Worm (Caenorhabditis elegans) whole organism, young adult: ENCODE measurements around the gene ZK682.7.

Experiments
- B0019.2 ChIP-seq: fragments of 200-800 bp; sonication (Bioruptor generic); conservative IDR thresholded peaks from 2 replicates; pipeline ENCODE4 v1.3.6; 2022; ENCODE audit warnings: missing genetic modification reagents, missing genetic modification characterization, missing compliant biosample characterization
- C17E4.6 ChIP-seq: fragments of 200-800 bp; sonication (Bioruptor generic); IDR thresholded peaks from 2 replicates; pipeline ENCODE4 v1.3.6; 2022; ENCODE audit warnings: missing genetic modification reagents, missing genetic modification characterization, missing compliant biosample characterization
- D2030.7 ChIP-seq: fragments of 200-800 bp; sonication (Bioruptor generic); IDR thresholded peaks from 2 replicates; pipeline ENCODE4 v1.3.6; 2022; ENCODE audit warnings: missing genetic modification reagents, missing genetic modification characterization, missing compliant biosample characterization
- F33H1.4 ChIP-seq: fragments of 200-800 bp; sonication (Bioruptor generic); IDR thresholded peaks from 2 replicates; pipeline ENCODE4 v1.3.6; 2022; ENCODE audit warnings: missing genetic modification reagents, missing genetic modification characterization, missing compliant biosample characterization
- F37B4.10 ChIP-seq: fragments of 200-800 bp; sonication (Bioruptor generic); IDR thresholded peaks from 2 replicates; pipeline ENCODE4 v1.3.6; 2022; ENCODE audit warnings: missing genetic modification characterization, missing compliant biosample characterization
- F39B2.1 ChIP-seq: fragments of 200-800 bp; sonication (Bioruptor generic); IDR thresholded peaks from 2 replicates; pipeline ENCODE4 v1.3.6; 2022; ENCODE audit warnings: missing genetic modification reagents, missing genetic modification characterization, missing compliant biosample characterization
- F52B5.7 ChIP-seq: sonication (generic microtip); optimal IDR thresholded peaks from 2 replicates; lab custom pipeline; 2016; ENCODE audit warnings: mild to moderate bottlenecking, missing genetic modification characterization, missing compliant biosample characterization
- F57A8.1 ChIP-seq: fragments of 200-800 bp; sonication (Bioruptor generic); optimal IDR thresholded peaks from 2 replicates; lab custom pipeline; 2018; ENCODE audit warnings: mild to moderate bottlenecking, missing genetic modification characterization, moderate library complexity, missing compliant biosample characterization
- Y53F4B.3 ChIP-seq: fragments of 200-800 bp; sonication (Bioruptor generic); IDR thresholded peaks from 2 replicates; pipeline ENCODE4 v1.3.6; 2022; ENCODE audit warnings: missing genetic modification reagents, missing genetic modification characterization, missing compliant biosample characterization
- Y79H2A.3 ChIP-seq: fragments of 200-800 bp; sonication (Bioruptor generic); conservative IDR thresholded peaks from 2 replicates; pipeline ENCODE4 v1.3.6; 2022; ENCODE audit warnings: missing genetic modification reagents, missing genetic modification characterization, missing compliant biosample characterization
- ZK185.1 ChIP-seq: sonication (generic microtip); optimal IDR thresholded peaks from 2 replicates; lab custom pipeline; 2016; ENCODE audit warnings: mild to moderate bottlenecking, missing genetic modification characterization, missing compliant biosample characterization; ENCODE audit not compliant: poor library complexity, severe bottlenecking
- atf-7 ChIP-seq: sonication (generic microtip); optimal IDR thresholded peaks from 2 replicates; lab custom pipeline; 2017; ENCODE audit warnings: mild to moderate bottlenecking, missing genetic modification characterization, missing compliant biosample characterization
- athp-1 ChIP-seq: sonication (generic microtip); optimal IDR thresholded peaks from 2 replicates; lab custom pipeline; 2017; ENCODE audit warnings: mild to moderate bottlenecking, missing genetic modification characterization, missing compliant biosample characterization
- attf-6 ChIP-seq: fragments of 200-800 bp; sonication (Bioruptor generic); IDR thresholded peaks from 2 replicates; pipeline ENCODE4 v1.3.6; 2022; ENCODE audit warnings: missing genetic modification reagents, missing genetic modification characterization, missing compliant biosample characterization
- ccch-3 ChIP-seq: fragments of 200-800 bp; sonication (Bioruptor generic); optimal IDR thresholded peaks from 2 replicates; lab custom pipeline; 2018; ENCODE audit warnings: mild to moderate bottlenecking, missing genetic modification characterization, missing compliant biosample characterization
- cebp-1 ChIP-seq, 2 experiments: fragments of 200-800 bp in 1 of 2; sonication (Bioruptor generic) in 1 of 2; sonication (generic microtip) in 1 of 2; IDR thresholded peaks in 1 of 2; optimal IDR thresholded peaks in 1 of 2; 2 replicates each; pipeline versions ENCODE4 v1.3.6 to Lab custom; 2017 to 2022; ENCODE audit warnings: missing compliant biosample characterization in 2 of 2, missing genetic modification characterization in 2 of 2, mild to moderate bottlenecking in 1 of 2, missing genetic modification reagents in 1 of 2, moderate library complexity in 1 of 2
- cebp-2 ChIP-seq: fragments of 200-800 bp; sonication (Bioruptor generic); IDR thresholded peaks from 2 replicates; pipeline ENCODE4 v1.3.6; 2022; ENCODE audit warnings: missing genetic modification characterization, missing compliant biosample characterization
- ceh-100 ChIP-seq: fragments of 200-800 bp; sonication (Bioruptor generic); IDR thresholded peaks from 2 replicates; pipeline ENCODE4 v1.3.6; 2022; ENCODE audit warnings: missing genetic modification reagents, missing genetic modification characterization, missing compliant biosample characterization
- ceh-27 ChIP-seq: fragments of 200-800 bp; sonication (Bioruptor generic); optimal IDR thresholded peaks from 2 replicates; lab custom pipeline; 2018; ENCODE audit warnings: mild to moderate bottlenecking, missing genetic modification characterization, moderate library complexity, missing compliant biosample characterization
- ceh-58 ChIP-seq: fragments of 200-800 bp; sonication (Bioruptor generic); IDR thresholded peaks from 2 replicates; pipeline ENCODE4 v1.3.6; 2022; ENCODE audit warnings: missing genetic modification characterization, missing compliant biosample characterization
- ceh-79 ChIP-seq: sonication (generic microtip); optimal IDR thresholded peaks from 2 replicates; lab custom pipeline; 2017; ENCODE audit warnings: mild to moderate bottlenecking, missing genetic modification characterization, missing compliant biosample characterization
- dpl-1 ChIP-seq: fragments of 150-350 bp; optimal IDR thresholded peaks from 2 replicates; lab custom pipeline; 2014; ENCODE audit warnings: missing biosample characterization, missing genetic modification reagents, missing genetic modification characterization
- egrh-3 ChIP-seq: fragments of 200-800 bp; sonication (Bioruptor generic); IDR thresholded peaks from 2 replicates; pipeline ENCODE4 v1.3.6; 2022; ENCODE audit warnings: missing genetic modification reagents, missing genetic modification characterization, missing compliant biosample characterization
- ekl-4 ChIP-seq: fragments of 200-800 bp; sonication (Bioruptor generic); IDR thresholded peaks from 2 replicates; pipeline ENCODE4 v1.3.6; 2022; ENCODE audit warnings: missing genetic modification reagents, missing genetic modification characterization, missing compliant biosample characterization
- hmg-1.2 ChIP-seq: fragments of 200-800 bp; sonication (Bioruptor generic); IDR thresholded peaks from 2 replicates; pipeline ENCODE4 v1.3.6; 2022; ENCODE audit warnings: missing genetic modification reagents, missing genetic modification characterization, missing compliant biosample characterization
- let-526 ChIP-seq: fragments of 200-800 bp; sonication (Bioruptor generic); IDR thresholded peaks from 2 replicates; pipeline ENCODE4 v1.3.6; 2022; ENCODE audit warnings: missing genetic modification reagents, missing genetic modification characterization, missing compliant biosample characterization
- lin-35 ChIP-seq, 3 experiments: fragments of 150-350 bp in 2 of 3; sonication (generic microtip) in 1 of 3; optimal IDR thresholded peaks; 2 replicates each; lab custom pipeline; 2014 to 2018; ENCODE audit warnings: missing biosample characterization in 3 of 3, missing genetic modification characterization in 3 of 3, missing genetic modification reagents in 3 of 3
- lir-1 ChIP-seq: fragments of 200-800 bp; sonication (Bioruptor generic); conservative IDR thresholded peaks from 2 replicates; pipeline ENCODE4 v1.3.6; 2022; ENCODE audit warnings: missing genetic modification reagents, missing genetic modification characterization, missing compliant biosample characterization
- madf-3 ChIP-seq: fragments of 200-800 bp; sonication (Bioruptor generic); IDR thresholded peaks from 2 replicates; pipeline ENCODE4 v1.3.6; 2022; ENCODE audit warnings: missing genetic modification reagents, missing genetic modification characterization, missing compliant biosample characterization
- madf-8 ChIP-seq: fragments of 200-800 bp; sonication (Bioruptor generic); conservative IDR thresholded peaks from 2 replicates; pipeline ENCODE4 v1.3.6; 2022; ENCODE audit warnings: missing genetic modification reagents, missing genetic modification characterization, missing compliant biosample characterization
- mxl-1 ChIP-seq: sonication (generic microtip); optimal IDR thresholded peaks from 2 replicates; lab custom pipeline; 2016; ENCODE audit warnings: missing genetic modification characterization, missing compliant biosample characterization
- nfya-2 ChIP-seq: fragments of 200-800 bp; sonication (Bioruptor generic); IDR thresholded peaks from 2 replicates; pipeline ENCODE4 v1.3.6; 2022; ENCODE audit warnings: missing genetic modification reagents, missing genetic modification characterization, missing compliant biosample characterization
- nhr-120 ChIP-seq: fragments of 200-800 bp; sonication (Bioruptor generic); IDR thresholded peaks from 2 replicates; pipeline ENCODE4 v1.3.6; 2022; ENCODE audit warnings: missing genetic modification characterization, missing compliant biosample characterization
- nhr-27 ChIP-seq: fragments of 200-800 bp; sonication (Bioruptor generic); optimal IDR thresholded peaks from 2 replicates; lab custom pipeline; 2018; ENCODE audit warnings: mild to moderate bottlenecking, missing genetic modification characterization, moderate library complexity, missing compliant biosample characterization
- nhr-90 ChIP-seq: sonication (generic microtip); optimal IDR thresholded peaks from 2 replicates; lab custom pipeline; 2016; ENCODE audit warnings: missing genotype, mild to moderate bottlenecking, missing genetic modification characterization, missing compliant biosample characterization
- pbrm-1 ChIP-seq: fragments of 200-800 bp; sonication (Bioruptor generic); IDR thresholded peaks from 2 replicates; pipeline ENCODE4 v1.3.6; 2022; ENCODE audit warnings: missing genetic modification reagents, missing genetic modification characterization, missing compliant biosample characterization
- rpc-1 ChIP-seq, 2 experiments: fragments of 150-350 bp in 1 of 2; sonication (generic microtip) in 1 of 2; optimal IDR thresholded peaks; 2 replicates each; lab custom pipeline; 2014 to 2018; ENCODE audit warnings: missing biosample characterization in 1 of 2, missing genetic modification characterization in 1 of 2, missing genetic modification reagents in 1 of 2, missing genotype in 1 of 2
- snpc-1.3 ChIP-seq: sonication (generic microtip); optimal IDR thresholded peaks from 2 replicates; lab custom pipeline; 2017; ENCODE audit warnings: missing genetic modification characterization, mild to moderate bottlenecking, missing compliant biosample characterization, antibody characterized with exemption, moderate library complexity, missing genotype, missing genetic modification reagents; ENCODE audit not compliant: insufficient read depth
- snpc-3.4 ChIP-seq: sonication (generic microtip); optimal IDR thresholded peaks from 2 replicates; lab custom pipeline; 2017; ENCODE audit warnings: missing genetic modification characterization, mild to moderate bottlenecking, missing compliant biosample characterization, antibody characterized with exemption, moderate library complexity, missing genotype, missing genetic modification reagents
- snpc-4 ChIP-seq, 5 experiments: fragments of 150-350 bp in 1 of 5; sonication (generic microtip) in 4 of 5; optimal IDR thresholded peaks; 2 replicates each; lab custom pipeline; 2014 to 2018; ENCODE audit warnings: missing genetic modification characterization in 5 of 5, missing biosample characterization in 3 of 5, antibody characterized with exemption in 2 of 5, mild to moderate bottlenecking in 2 of 5, missing compliant biosample characterization in 2 of 5, missing genotype in 2 of 5, moderate library complexity in 2 of 5, missing genetic modification reagents in 1 of 5
- sptf-2 ChIP-seq: fragments of 200-800 bp; sonication (Bioruptor generic); optimal IDR thresholded peaks from 2 replicates; lab custom pipeline; 2018; ENCODE audit warnings: mild to moderate bottlenecking, missing genetic modification characterization, missing compliant biosample characterization
- tbp1 ChIP-seq: fragments of 200-800 bp; sonication (Bioruptor generic); optimal IDR thresholded peaks from 2 replicates; lab custom pipeline; 2018; ENCODE audit warnings: mild to moderate bottlenecking, missing genetic modification characterization, missing compliant biosample characterization
- tlf-1 ChIP-seq: fragments of 200-800 bp; sonication (Bioruptor generic); optimal IDR thresholded peaks from 2 replicates; lab custom pipeline; 2018; ENCODE audit warnings: mild to moderate bottlenecking, missing genetic modification characterization, missing compliant biosample characterization
- unc-62 ChIP-seq: fragments of 150-350 bp; optimal IDR thresholded peaks from 2 replicates; lab custom pipeline; 2014; ENCODE audit warnings: missing biosample characterization, missing genetic modification reagents, missing genetic modification characterization
- xnd-1 ChIP-seq: sonication (generic microtip); optimal IDR thresholded peaks from 2 replicates; lab custom pipeline; 2016; ENCODE audit warnings: missing genotype, missing genetic modification reagents, missing genetic modification characterization, missing compliant biosample characterization
- zim-3 ChIP-seq: sonication (generic microtip); optimal IDR thresholded peaks from 2 replicates; lab custom pipeline; 2017; ENCODE audit warnings: mild to moderate bottlenecking, missing genetic modification characterization, moderate library complexity, missing compliant biosample characterization

Gene ZK682.7

DNA sequence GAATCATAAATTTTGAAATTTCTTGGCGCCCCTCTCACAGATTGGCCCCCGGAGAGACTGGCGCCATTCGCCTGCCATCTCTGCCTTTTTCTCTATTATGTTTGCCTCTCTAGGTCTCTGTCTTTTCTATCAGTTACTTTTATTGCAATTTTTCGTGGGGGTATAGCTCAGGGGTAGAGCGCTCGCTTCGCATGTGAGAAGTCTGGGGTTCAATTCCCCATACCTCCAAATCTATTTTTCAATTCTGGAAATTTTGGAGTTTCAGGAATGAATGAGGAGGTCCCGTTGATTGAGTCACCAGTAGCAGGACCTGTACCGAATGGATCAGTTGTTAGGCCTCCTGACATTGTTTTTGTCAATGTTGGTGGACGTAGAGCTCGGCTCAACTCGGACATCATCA is 26.1 kb upstream of the ZK682.7 start, which contains the start of gene kvs-3:
Gene kvs-3 (plus strand): TSS at position 266 of the 400 bp plus-strand sequence.
- TF ChIP-seq lin-35 (GFP tag; optimal IDR thresholded peaks at IDR 0.05; lab: Kevin White, UChicago) (peak in 1 of 3 experiments; percentile 75), xnd-1 (tag; lab: Kevin White, UChicago) (no peak), dpl-1 (GFP tag; lab: Kevin White, UChicago) (peak; percentile 18), zim-3 (no peak), lir-1 (GFP tag; lab: Robert Waterston, UW) (0 out of 2 replicates have a peak, but pooled peaks have one; percentile 48), cebp-2 (GFP tag; lab: Robert Waterston, UW) (0 out of 2 replicates have a peak, but pooled peaks have one; percentile 76), D2030.7 (GFP tag; lab: Robert Waterston, UW) (peak; percentile 2; the same call in 1 of the 2 replicates), attf-6 (GFP tag; lab: Robert Waterston, UW) (peak; percentile 1), nfya-2 (no peak), tbp1 (GFP tag; lab: Kevin White, UChicago) (peak; percentile 97), snpc-3.4 (tag; lab: Kevin White, UChicago) (peak; percentile 89), F39B2.1 (GFP tag; lab: Robert Waterston, UW) (peak; percentile 90; the same call in 1 of the 2 replicates), tlf-1 (GFP tag; lab: Kevin White, UChicago) (no peak), nhr-90 (tag; lab: Kevin White, UChicago) (peak; percentile 94), ceh-58 (GFP tag; lab: Robert Waterston, UW) (0 out of 2 replicates have a peak, but pooled peaks have one; percentile 55), C17E4.6 (no peak), F57A8.1 (GFP tag; lab: Kevin White, UChicago) (peak; percentile 95), nhr-27 (tag; lab: Kevin White, UChicago) (peak; percentile 68), atf-7 (tag; lab: Kevin White, UChicago) (peak; percentile 51), cebp-1 (GFP tag; IDR thresholded peaks at IDR 0.05; lab: Robert Waterston, UW) (peak; percentile 55; the same call in 1 of the 2 replicates), cebp-1 (tag; optimal IDR thresholded peaks at IDR 0.05; lab: Kevin White, UChicago) (no peak), unc-62 (GFP tag; lab: Kevin White, UChicago) (no peak), F52B5.7 (tag; lab: Kevin White, UChicago) (no peak), madf-8 (no peak), snpc-4 (GFP tag; optimal IDR thresholded peaks at IDR 0.05; lab: Kevin White, UChicago) (peak; percentile 70), snpc-4 (tag; optimal IDR thresholded peaks at IDR 0.05; lab: Kevin White, UChicago) (peak in 1 of 4 experiments; percentile 62), hmg-1.2 (GFP tag; lab: Robert Waterston, UW) (peak; percentile 80), ceh-79 (peak; percentile 81), pbrm-1 (GFP tag; lab: Robert Waterston, UW) (peak; percentile 62; the same call in 1 of the 2 replicates), B0019.2 (GFP tag; lab: Robert Waterston, UW) (peak; percentile 49; the same call in 1 of the 2 replicates), Y53F4B.3 (GFP tag; lab: Robert Waterston, UW) (peak; percentile 69; the same call in 1 of the 2 replicates), ekl-4 (GFP tag; lab: Robert Waterston, UW) (peak; percentile 67; the same call in 1 of the 2 replicates), athp-1 (tag; lab: Kevin White, UChicago) (peak; percentile 89), egrh-3 (peak; percentile 44; the same call in 1 of the 2 replicates), mxl-1 (tag; lab: Kevin White, UChicago) (peak; percentile 73), sptf-2 (GFP tag; lab: Kevin White, UChicago) (peak; percentile 92), nhr-120 (GFP tag; lab: Robert Waterston, UW) (peak; percentile 92; the same call in 1 of the 2 replicates), F33H1.4 (GFP tag; lab: Robert Waterston, UW) (no peak), ccch-3 (GFP tag; lab: Kevin White, UChicago) (peak; percentile 53), ceh-27 (GFP tag; lab: Kevin White, UChicago) (peak; percentile 77), let-526 (GFP tag; lab: Robert Waterston, UW) (no peak), F37B4.10 (no peak), rpc-1 (optimal IDR thresholded peaks at IDR 0.05; lab: Kevin White, UChicago) (peak; percentile 85), rpc-1 (tag; optimal IDR thresholded peaks at IDR 0.05; lab: Kevin White, UChicago) (peak; percentile 94), snpc-1.3 (tag; lab: Kevin White, UChicago) (peak; percentile 87), madf-3 (peak; percentile 78), Y79H2A.3 (GFP tag; lab: Robert Waterston, UW) (peak; percentile 69; the same call in 1 of the 2 replicates), ZK185.1 (peak; percentile 80), ceh-100 (GFP tag; lab: Robert Waterston, UW) (peak; percentile 63)
